Fruit fly (Drosophila melanogaster) whole organism, embryonic: ENCODE data around the gene pont.

Experiments
- Blimp-1 ChIP-seq: fragments of 200-800 bp; sonication (Bioruptor generic); optimal IDR thresholded peaks from 3 replicates; lab custom pipeline; 2018; ENCODE audit warnings: missing biosample characterization, missing genetic modification characterization, mild to moderate bottlenecking, moderate library complexity, missing genetic modification reagents
- CG11247 ChIP-seq: fragments of 200-800 bp; sonication (Bioruptor generic); IDR thresholded peaks from 2 replicates; pipeline ENCODE4 v1.3.6; 2022; ENCODE audit warnings: missing biosample characterization, missing genetic modification characterization
- CG11456 ChIP-seq: fragments of 200-800 bp; sonication (Bioruptor generic); IDR thresholded peaks from 3 replicates; pipeline ENCODE4 v1.3.6; 2022; ENCODE audit warnings: missing biosample characterization, missing genetic modification characterization
- CG11695 ChIP-seq: fragments of 200-800 bp; sonication (Bioruptor generic); IDR thresholded peaks from 3 replicates; pipeline ENCODE4 v1.3.6; 2022; ENCODE audit warnings: missing biosample characterization, missing genetic modification characterization
- CG12155 ChIP-seq: fragments of 200-800 bp; sonication (Bioruptor generic); optimal IDR thresholded peaks from 3 replicates; lab custom pipeline; 2016; ENCODE audit warnings: missing biosample characterization, missing genetic modification characterization
- CG12769 ChIP-seq: fragments of 200-800 bp; sonication (Bioruptor generic); optimal IDR thresholded peaks from 2 replicates; lab custom pipeline; 2019; ENCODE audit warnings: missing biosample characterization, mild to moderate bottlenecking, missing genetic modification characterization, moderate library complexity
- CG17385 ChIP-seq: fragments of 200-800 bp; sonication (Bioruptor generic); optimal IDR thresholded peaks from 3 replicates; lab custom pipeline; 2018; ENCODE audit warnings: missing biosample characterization, mild to moderate bottlenecking, missing genetic modification characterization
- CG17802 ChIP-seq: fragments of 200-800 bp; sonication (Bioruptor generic); optimal IDR thresholded peaks from 2 replicates; lab custom pipeline; 2018; ENCODE audit warnings: missing biosample characterization, mild to moderate bottlenecking, missing genetic modification characterization, moderate library complexity
- CG1832 ChIP-seq: fragments of 200-800 bp; sonication (Bioruptor generic); optimal IDR thresholded peaks from 2 replicates; lab custom pipeline; 2017; ENCODE audit warnings: missing biosample characterization, mild to moderate bottlenecking, missing genetic modification characterization, inconsistent platforms
- CG33557 ChIP-seq: fragments of 200-800 bp; sonication (Bioruptor generic); optimal IDR thresholded peaks from 2 replicates; lab custom pipeline; 2019; ENCODE audit warnings: missing biosample characterization, mild to moderate bottlenecking, missing genetic modification characterization, moderate library complexity
- CG34376 ChIP-seq: fragments of 200-800 bp; sonication (Bioruptor generic); optimal IDR thresholded peaks from 2 replicates; lab custom pipeline; 2018; ENCODE audit warnings: missing biosample characterization, mild to moderate bottlenecking, missing genetic modification characterization
- CG4854 ChIP-seq: fragments of 200-800 bp; sonication (Bioruptor generic); optimal IDR thresholded peaks from 2 replicates; lab custom pipeline; 2016; ENCODE audit warnings: missing biosample characterization, missing genetic modification characterization, inconsistent platforms
- CG5180 ChIP-seq: fragments of 200-800 bp; sonication (Bioruptor generic); optimal IDR thresholded peaks from 3 replicates; lab custom pipeline; 2017; ENCODE audit warnings: missing biosample characterization, missing genetic modification characterization, mild to moderate bottlenecking, moderate library complexity, missing genetic modification reagents
- CG6765 ChIP-seq: fragments of 200-800 bp; sonication (Bioruptor generic); optimal IDR thresholded peaks from 3 replicates; lab custom pipeline; 2017; ENCODE audit warnings: missing biosample characterization, mild to moderate bottlenecking, missing genetic modification characterization
- CG7839 ChIP-seq: fragments of 200-800 bp; sonication (Bioruptor generic); optimal IDR thresholded peaks from 3 replicates; lab custom pipeline; 2018; ENCODE audit warnings: missing biosample characterization, mild to moderate bottlenecking, missing genetic modification characterization, moderate library complexity
- CG8281 ChIP-seq: fragments of 200-800 bp; sonication (Bioruptor generic); optimal IDR thresholded peaks from 2 replicates; lab custom pipeline; 2018; ENCODE audit warnings: missing biosample characterization, mild to moderate bottlenecking, missing genetic modification characterization, moderate library complexity
- CG8765 ChIP-seq: fragments of 200-800 bp; sonication (Bioruptor generic); IDR thresholded peaks from 2 replicates; pipeline ENCODE4 v1.3.6; 2022; ENCODE audit warnings: missing biosample characterization, missing genetic modification characterization
- Dll ChIP-seq: fragments of 200-800 bp; sonication (Bioruptor generic); IDR thresholded peaks from 4 replicates; pipeline ENCODE4 v1.3.6; 2022; ENCODE audit warnings: missing biosample characterization, missing genetic modification characterization; ENCODE audit not compliant: partially characterized antibody
- MBD-R2 ChIP-seq: fragments of 200-800 bp; sonication (Bioruptor generic); IDR thresholded peaks from 2 replicates; pipeline ENCODE4 v1.3.6; 2022; ENCODE audit warnings: missing biosample characterization, missing genetic modification characterization
- MTF-1 ChIP-seq: fragments of 200-800 bp; sonication (Bioruptor generic); optimal IDR thresholded peaks from 2 replicates; lab custom pipeline; 2018; ENCODE audit warnings: missing biosample characterization, mild to moderate bottlenecking, missing genetic modification characterization, borderline replicate concordance
- Med ChIP-seq: fragments of 200-800 bp; sonication (Bioruptor generic); peaks from one replicate; lab custom pipeline; 2016; ENCODE audit warnings: missing biosample characterization, missing genetic modification characterization, mild to moderate bottlenecking, inconsistent platforms, moderate library complexity
- Pdp1 ChIP-seq, 2 experiments: fragments of 200-800 bp; sonication (Bioruptor generic); optimal IDR thresholded peaks; 3 replicates each; lab custom pipeline; 2016; ENCODE audit warnings: missing biosample characterization in 2 of 2, missing genetic modification characterization in 2 of 2, mild to moderate bottlenecking in 1 of 2, moderate library complexity in 1 of 2
- Trl ChIP-seq, 3 experiments: fragments of >200 bp in 2 of 3; fragments of 200-800 bp in 1 of 3; sonication (Bioruptor generic) in 1 of 3; optimal IDR thresholded peaks; 2 replicates in 1 of 3; 3 replicates in 2 of 3; lab custom pipeline; 2016 to 2017; ENCODE audit warnings: missing biosample characterization in 1 of 3, missing genetic modification characterization in 1 of 3
- ara ChIP-seq: fragments of 200-800 bp; sonication (Bioruptor generic); IDR thresholded peaks from 2 replicates; pipeline ENCODE4 v1.3.6; 2022; ENCODE audit warnings: missing biosample characterization, missing genetic modification characterization
- cad ChIP-seq: fragments of >200 bp; optimal IDR thresholded peaks from 2 replicates; lab custom pipeline; 2017; ENCODE audit warnings: missing biosample characterization, missing genetic modification characterization
- eve ChIP-seq, 2 experiments: fragments of >200 bp; optimal IDR thresholded peaks; 2 replicates each; lab custom pipeline; 2017; ENCODE audit warnings: missing biosample characterization in 2 of 2, missing genetic modification characterization in 2 of 2
- ftz-f1 ChIP-seq: fragments of 200-800 bp; sonication (Bioruptor generic); optimal IDR thresholded peaks from 2 replicates; lab custom pipeline; 2016; ENCODE audit warnings: missing biosample characterization, missing genetic modification characterization
- gce ChIP-seq: fragments of 200-800 bp; sonication (Bioruptor generic); IDR thresholded peaks from 3 replicates; pipeline ENCODE4 v1.3.6; 2022; ENCODE audit warnings: missing biosample characterization, missing genetic modification characterization
- ham ChIP-seq: fragments of 200-800 bp; sonication (Bioruptor generic); IDR thresholded peaks from 2 replicates; pipeline ENCODE4 v1.3.6; 2022; ENCODE audit warnings: missing biosample characterization, missing genetic modification characterization
- insv ChIP-seq, 2 experiments: fragments of 200-800 bp; sonication (Bioruptor generic); optimal IDR thresholded peaks; 3 replicates each; lab custom pipeline; 2016 to 2018; ENCODE audit warnings: missing biosample characterization in 2 of 2, missing genetic modification characterization in 2 of 2
- kni ChIP-seq: fragments of 200-800 bp; sonication (Bioruptor generic); optimal IDR thresholded peaks from 3 replicates; lab custom pipeline; 2017; ENCODE audit warnings: mild to moderate bottlenecking, missing biosample characterization, missing genetic modification reagents, missing genetic modification characterization
- lmd ChIP-seq: fragments of 200-800 bp; sonication (Bioruptor generic); IDR thresholded peaks from 2 replicates; pipeline ENCODE4 v1.3.6; 2022; ENCODE audit warnings: missing biosample characterization, missing genetic modification characterization
- mirr ChIP-seq: fragments of 200-800 bp; sonication (Bioruptor generic); optimal IDR thresholded peaks from 3 replicates; lab custom pipeline; 2018; ENCODE audit warnings: missing biosample characterization, mild to moderate bottlenecking, missing genetic modification characterization
- nau ChIP-seq: fragments of 200-800 bp; sonication (Bioruptor generic); optimal IDR thresholded peaks from 3 replicates; lab custom pipeline; 2017; ENCODE audit warnings: missing biosample characterization, mild to moderate bottlenecking, missing genetic modification characterization, missing genetic modification reagents
- phol ChIP-seq: fragments of 200-800 bp; sonication (Bioruptor generic); optimal IDR thresholded peaks from 3 replicates; lab custom pipeline; 2018; ENCODE audit warnings: missing biosample characterization, mild to moderate bottlenecking, missing genetic modification characterization, moderate library complexity
- salm ChIP-seq: fragments of 200-800 bp; sonication (Bioruptor generic); optimal IDR thresholded peaks from 2 replicates; lab custom pipeline; 2018; ENCODE audit warnings: missing biosample characterization, mild to moderate bottlenecking, missing genetic modification characterization
- scrt ChIP-seq: fragments of 200-800 bp; sonication (Bioruptor generic); optimal IDR thresholded peaks from 2 replicates; lab custom pipeline; 2018; ENCODE audit warnings: missing biosample characterization, mild to moderate bottlenecking, missing genetic modification characterization, moderate library complexity
- sens ChIP-seq: fragments of 200-800 bp; sonication (Bioruptor generic); peaks from one replicate; lab custom pipeline; 2016; ENCODE audit warnings: missing biosample characterization, missing genetic modification characterization
- seq ChIP-seq: fragments of 200-800 bp; sonication (Bioruptor generic); IDR thresholded peaks from 2 replicates; pipeline ENCODE4 v1.3.6; 2022; ENCODE audit warnings: missing biosample characterization, missing genetic modification characterization
- sqz ChIP-seq: fragments of 200-800 bp; sonication (Bioruptor generic); optimal IDR thresholded peaks from 3 replicates; lab custom pipeline; 2018; ENCODE audit warnings: missing biosample characterization, mild to moderate bottlenecking, missing genetic modification characterization
- sug ChIP-seq: fragments of 200-800 bp; optimal IDR thresholded peaks from 2 replicates; lab custom pipeline; 2019; ENCODE audit warnings: missing biosample characterization, mild to moderate bottlenecking, missing genetic modification characterization, moderate library complexity
- tap ChIP-seq: fragments of 200-800 bp; optimal IDR thresholded peaks from 3 replicates; lab custom pipeline; 2019; ENCODE audit warnings: missing biosample characterization, mild to moderate bottlenecking, missing genetic modification characterization, moderate library complexity
- tup ChIP-seq: fragments of 200-800 bp; sonication (Bioruptor generic); optimal IDR thresholded peaks from 2 replicates; lab custom pipeline; 2016; ENCODE audit warnings: missing biosample characterization, mild to moderate bottlenecking, missing genetic modification characterization, moderate library complexity
- vvl ChIP-seq: fragments of 200-800 bp; sonication (Bioruptor generic); IDR thresholded peaks from 2 replicates; pipeline ENCODE4 v1.3.6; 2022; ENCODE audit warnings: missing biosample characterization, missing genetic modification characterization
- wdn ChIP-seq: fragments of 200-800 bp; sonication (Bioruptor generic); IDR thresholded peaks from 2 replicates; pipeline ENCODE4 v1.3.6; 2022; ENCODE audit warnings: missing biosample characterization, missing genetic modification characterization
- zen ChIP-seq: fragments of 200-800 bp; sonication (Bioruptor generic); optimal IDR thresholded peaks from 3 replicates; lab custom pipeline; 2018; ENCODE audit warnings: missing biosample characterization, mild to moderate bottlenecking, missing genetic modification characterization, moderate library complexity
- zen2 ChIP-seq: fragments of 200-800 bp; sonication (Bioruptor generic); IDR thresholded peaks from 3 replicates; pipeline ENCODE4 v1.3.6; 2022; ENCODE audit warnings: missing biosample characterization, missing genetic modification characterization; ENCODE audit not compliant: partially characterized antibody
- zf30C ChIP-seq: fragments of 200-800 bp; sonication (Bioruptor generic); optimal IDR thresholded peaks from 3 replicates; lab custom pipeline; 2018; ENCODE audit warnings: missing biosample characterization, mild to moderate bottlenecking, missing genetic modification characterization

The pont gene

DNA sequence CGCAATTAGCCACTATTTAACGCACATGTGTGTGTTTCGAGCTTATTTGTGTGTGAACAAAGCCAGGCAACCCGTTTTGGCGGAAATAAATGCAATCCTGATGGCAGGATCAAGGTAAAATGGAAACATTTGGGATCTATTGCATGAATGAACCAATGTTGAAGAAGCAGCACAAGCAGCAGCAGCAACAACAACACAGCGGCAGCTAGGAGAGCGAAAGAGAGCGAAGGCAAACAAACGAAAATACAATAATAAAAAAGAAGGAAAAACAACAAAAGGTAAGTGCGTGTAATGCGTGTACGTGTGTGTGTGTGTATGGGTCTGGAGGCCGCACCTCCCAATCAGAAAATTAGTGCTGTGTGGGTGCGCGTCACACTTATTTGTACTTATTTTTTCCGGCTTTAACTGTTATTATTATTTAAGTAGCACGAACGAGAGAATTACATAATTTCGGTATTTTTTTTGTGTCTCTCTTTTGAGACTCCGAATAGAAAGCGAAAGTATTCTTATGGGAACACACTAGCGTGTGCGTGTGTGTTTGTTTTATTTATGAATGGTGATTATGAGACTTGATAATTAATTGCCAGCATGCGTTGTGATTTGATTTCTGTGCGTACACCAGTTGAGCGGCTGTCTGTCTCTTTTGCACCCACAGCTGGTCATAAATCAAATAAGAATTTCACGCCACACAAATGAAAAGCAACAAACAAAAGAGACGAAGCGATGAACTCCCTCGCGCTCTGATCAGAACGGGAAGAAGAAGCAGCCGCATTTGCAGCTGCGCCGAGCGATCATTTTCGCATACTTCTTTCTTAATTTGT lies 2.9 kb downstream of the pont start (continued):
- TF ChIP-seq insv (GFP tag; optimal IDR thresholded peaks at IDR 0.05; lab: Kevin White, UChicago) (peak; percentile 81 to 97), CG1832 (GFP tag; lab: Kevin White, UChicago) (peak; percentile 12), kni (peak; percentile 66), CG17385 (GFP tag; lab: Kevin White, UChicago) (peak; percentile 87), eve (GFP tag; optimal IDR thresholded peaks at IDR 0.05; lab: Kevin White, UChicago) (peak in 1 of 2 experiments; percentile 38), gce (GFP tag; lab: Robert Waterston, UW) (no peak), sqz (GFP tag; lab: Kevin White, UChicago) (peak; percentile 56), Med (GFP tag; lab: Kevin White, UChicago) (peak; percentile 69), CG8765 (no peak), CG8281 (peak; percentile 31), CG11247 (GFP tag; lab: Robert Waterston, UW) (no peak), CG4854 (GFP tag; lab: Kevin White, UChicago) (no peak), CG34376 (GFP tag; lab: Kevin White, UChicago) (peak; percentile 15), mirr (GFP tag; lab: Kevin White, UChicago) (peak; percentile 37), Trl (optimal IDR thresholded peaks at IDR 0.05; lab: Kevin White, UChicago) (peak; percentile 22 to 60), Trl (GFP tag; optimal IDR thresholded peaks at IDR 0.05; lab: Kevin White, UChicago) (no peak), ftz-f1 (no peak), sug (tag; lab: Kevin White, UChicago) (peak; percentile 41), salm (tag; lab: Kevin White, UChicago) (peak; percentile 6), CG11456 (no peak), seq (GFP tag; lab: Robert Waterston, UW) (no peak), nau (GFP tag; lab: Kevin White, UChicago) (peak; percentile 71), CG33557 (peak; percentile 18), Pdp1 (GFP tag; optimal IDR thresholded peaks at IDR 0.05; lab: Kevin White, UChicago) (peak in 1 of 2 experiments; percentile 95), zen (tag; lab: Kevin White, UChicago) (peak; percentile 68), tup (no peak), cad (GFP tag; lab: Kevin White, UChicago) (peak; percentile 5), sens (peak; percentile 77)

DNA sequence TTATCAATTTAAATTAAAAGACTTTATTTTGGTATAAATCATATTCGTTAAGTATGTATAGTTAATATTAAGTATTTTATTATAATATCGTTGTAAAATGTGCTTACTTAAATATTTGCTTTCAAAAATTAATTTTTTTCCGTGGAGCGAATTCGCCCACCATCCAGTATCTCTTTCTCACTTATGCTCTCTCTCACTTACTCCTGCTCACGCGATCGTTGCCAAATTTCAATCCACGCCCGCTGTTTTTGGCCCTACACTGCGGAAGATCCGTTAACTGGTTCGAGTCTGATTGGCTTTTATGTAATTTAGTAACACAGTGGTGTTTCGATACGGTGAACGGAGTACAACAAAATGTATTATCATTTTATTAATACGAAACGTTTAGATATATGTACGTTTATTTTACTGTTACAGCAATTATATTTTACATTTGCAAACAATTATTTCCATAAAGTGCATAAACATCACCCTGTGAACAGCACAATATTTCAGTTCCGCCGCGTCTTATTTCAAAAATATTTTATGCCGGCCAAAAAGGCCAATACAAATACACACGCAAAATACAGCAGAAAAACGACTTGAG lies 3.7 kb downstream of the pont start:
- 0 out of 2 replicates have a peak, but pooled peaks have one; percentile 30 for TF ChIP-seq ham (GFP tag; lab: Robert Waterston, UW)
- peak; percentile 26 for TF ChIP-seq CG12155 (GFP tag; lab: Kevin White, UChicago)
- TF ChIP-seq CG7839: peak; percentile 68
- no peak for TF ChIP-seq zen2
- TF ChIP-seq tap: no peak
- TF ChIP-seq Dll (GFP tag; lab: Robert Waterston, UW): no peak
- no peak for TF ChIP-seq MTF-1 (GFP tag; lab: Kevin White, UChicago)
- TF ChIP-seq vvl (GFP tag; lab: Robert Waterston, UW): peak; percentile 58
- TF ChIP-seq CG11695 (GFP tag; lab: Robert Waterston, UW): peak; percentile 65; the same call in 2 of the 3 replicates
- TF ChIP-seq scrt: peak; percentile 24
- peak; percentile 52 for TF ChIP-seq wdn (GFP tag; lab: Robert Waterston, UW)
- TF ChIP-seq CG5180 (GFP tag; lab: Kevin White, UChicago): peak; percentile 21
- TF ChIP-seq Blimp-1 (GFP tag; lab: Kevin White, UChicago): no peak
- TF ChIP-seq MBD-R2 (GFP tag; lab: Robert Waterston, UW): peak; percentile 61
- TF ChIP-seq CG6765 (GFP tag; lab: Kevin White, UChicago): peak; percentile 35
- TF ChIP-seq lmd (GFP tag; lab: Robert Waterston, UW): peak; percentile 64; the same call in 1 of the 2 replicates
- peak; percentile 76 for TF ChIP-seq CG12769
- TF ChIP-seq ara (GFP tag; lab: Robert Waterston, UW): no peak
- TF ChIP-seq zf30C (GFP tag; lab: Kevin White, UChicago): no peak
- TF ChIP-seq CG17802: no peak
- TF ChIP-seq phol (tag; lab: Kevin White, UChicago): peak; percentile 55
